Fruit fly (Drosophila melanogaster) whole organism, embryonic: ENCODE measurements around the gene CG32811.

Source experiments
- Atf6 ChIP-seq: fragments of 200-800 bp; sonication (Bioruptor generic); IDR thresholded peaks from 2 replicates; pipeline ENCODE4 v1.3.6; 2022; ENCODE audit warnings: missing biosample characterization, missing genetic modification characterization
- CG10543 ChIP-seq: fragments of 200-800 bp; sonication (Bioruptor generic); optimal IDR thresholded peaks from 3 replicates; lab custom pipeline; 2017; ENCODE audit warnings: missing biosample characterization, mild to moderate bottlenecking, missing genetic modification characterization, moderate library complexity
- CG10654 ChIP-seq: fragments of 200-800 bp; sonication (Bioruptor generic); optimal IDR thresholded peaks from 2 replicates; lab custom pipeline; 2016; ENCODE audit warnings: missing biosample characterization, missing genetic modification characterization
- CG11093 ChIP-seq: fragments of 200-800 bp; sonication (Bioruptor generic); IDR thresholded peaks from 3 replicates; pipeline ENCODE4 v1.3.6; 2022; ENCODE audit warnings: missing biosample characterization, missing genetic modification characterization
- CG12299 ChIP-seq: fragments of 200-800 bp; sonication (Bioruptor generic); optimal IDR thresholded peaks from 2 replicates; lab custom pipeline; 2018; ENCODE audit warnings: missing biosample characterization, mild to moderate bottlenecking, missing genetic modification characterization
- CG13287 ChIP-seq: fragments of 200-800 bp; sonication (Bioruptor generic); IDR thresholded peaks from 2 replicates; pipeline ENCODE4 v1.3.6; 2022; ENCODE audit warnings: missing biosample characterization, missing genetic modification characterization; ENCODE audit not compliant: partially characterized antibody
- CG14050 ChIP-seq: fragments of 200-800 bp; sonication (Bioruptor generic); IDR thresholded peaks from 3 replicates; pipeline ENCODE4 v1.3.6; 2022; ENCODE audit warnings: missing biosample characterization, missing genetic modification characterization
- CG16863 ChIP-seq: fragments of 200-800 bp; sonication (Bioruptor generic); optimal IDR thresholded peaks from 3 replicates; lab custom pipeline; 2016; ENCODE audit warnings: missing biosample characterization, missing genetic modification characterization
- CG17359 ChIP-seq: fragments of 200-800 bp; sonication (Bioruptor generic); optimal IDR thresholded peaks from 3 replicates; lab custom pipeline; 2018; ENCODE audit warnings: missing biosample characterization, mild to moderate bottlenecking, missing genetic modification characterization, moderate library complexity
- CG18262 ChIP-seq: fragments of 200-800 bp; optimal IDR thresholded peaks from 3 replicates; lab custom pipeline; 2019; ENCODE audit warnings: missing biosample characterization, mild to moderate bottlenecking, missing genetic modification characterization, moderate library complexity
- CG31224 ChIP-seq: fragments of 200-800 bp; sonication (Bioruptor generic); IDR thresholded peaks from 2 replicates; pipeline ENCODE4 v1.3.6; 2022; ENCODE audit warnings: missing biosample characterization, missing genetic modification characterization
- CG31365 ChIP-seq: fragments of 200-800 bp; sonication (Bioruptor generic); optimal IDR thresholded peaks from 2 replicates; lab custom pipeline; 2018; ENCODE audit warnings: missing biosample characterization, mild to moderate bottlenecking, missing genetic modification characterization
- CG32532 ChIP-seq: fragments of 200-800 bp; sonication (Bioruptor generic); IDR thresholded peaks from 2 replicates; pipeline ENCODE4 v1.3.6; 2022; ENCODE audit warnings: missing biosample characterization, missing genetic modification characterization
- CG32772 ChIP-seq: fragments of 200-800 bp; sonication (Bioruptor generic); IDR thresholded peaks from 2 replicates; pipeline ENCODE4 v1.3.6; 2022; ENCODE audit warnings: missing biosample characterization, missing genetic modification characterization
- CG4328 ChIP-seq: fragments of 200-800 bp; sonication (Bioruptor generic); optimal IDR thresholded peaks from 3 replicates; lab custom pipeline; 2017; ENCODE audit warnings: missing biosample characterization, missing genetic modification reagents, missing genetic modification characterization
- CG6683 ChIP-seq: fragments of 200-800 bp; sonication (Bioruptor generic); optimal IDR thresholded peaks from 2 replicates; lab custom pipeline; 2017; ENCODE audit warnings: missing biosample characterization, mild to moderate bottlenecking, missing genetic modification characterization, missing genetic modification reagents
- CG7556 ChIP-seq: fragments of 200-800 bp; sonication (Bioruptor generic); optimal IDR thresholded peaks from 2 replicates; lab custom pipeline; 2017; ENCODE audit warnings: missing biosample characterization, mild to moderate bottlenecking, missing genetic modification characterization
- CG7786 ChIP-seq: fragments of 200-800 bp; sonication (Bioruptor generic); optimal IDR thresholded peaks from 2 replicates; lab custom pipeline; 2016; ENCODE audit warnings: missing biosample characterization, missing genetic modification characterization
- CG7839 ChIP-seq: fragments of 200-800 bp; sonication (Bioruptor generic); optimal IDR thresholded peaks from 3 replicates; lab custom pipeline; 2018; ENCODE audit warnings: missing biosample characterization, mild to moderate bottlenecking, missing genetic modification characterization, moderate library complexity
- Dip2 ChIP-seq: fragments of 200-800 bp; sonication (Bioruptor generic); IDR thresholded peaks from 2 replicates; pipeline ENCODE4 v1.3.6; 2022; ENCODE audit warnings: missing biosample characterization, missing genetic modification characterization
- E2f1 ChIP-seq: fragments of 200-800 bp; sonication (Bioruptor generic); IDR thresholded peaks from 2 replicates; pipeline ENCODE4 v1.3.6; 2022; ENCODE audit warnings: missing biosample characterization, missing genetic modification characterization
- Eip74EF ChIP-seq, 2 experiments: fragments of 200-800 bp in 1 of 2; fragments of >200 bp in 1 of 2; sonication (Bioruptor generic) in 1 of 2; optimal IDR thresholded peaks; 2 replicates each; lab custom pipeline; 2017 to 2019; ENCODE audit warnings: missing biosample characterization in 2 of 2, missing genetic modification characterization in 2 of 2, mild to moderate bottlenecking in 1 of 2, moderate library complexity in 1 of 2
- HLH4C ChIP-seq: fragments of 200-800 bp; sonication (Bioruptor generic); IDR thresholded peaks from 3 replicates; pipeline ENCODE4 v1.3.6; 2022; ENCODE audit warnings: missing biosample characterization, missing genetic modification characterization; ENCODE audit not compliant: partially characterized antibody
- Hr78 ChIP-seq, 2 experiments: fragments of 200-800 bp in 1 of 2; fragments of >200 bp in 1 of 2; sonication (Bioruptor generic) in 1 of 2; optimal IDR thresholded peaks; 2 replicates each; lab custom pipeline; 2017 to 2019; ENCODE audit warnings: missing biosample characterization in 2 of 2, missing genetic modification characterization in 2 of 2, mild to moderate bottlenecking in 1 of 2, moderate library complexity in 1 of 2
- NK7.1 ChIP-seq: fragments of 200-800 bp; sonication (Bioruptor generic); optimal IDR thresholded peaks from 3 replicates; lab custom pipeline; 2016; ENCODE audit warnings: missing biosample characterization, missing genetic modification characterization
- Neu2 ChIP-seq: fragments of 200-800 bp; sonication (Bioruptor generic); optimal IDR thresholded peaks from 3 replicates; lab custom pipeline; 2016; ENCODE audit warnings: missing biosample characterization, missing genetic modification characterization, borderline replicate concordance
- Ptx1 ChIP-seq: fragments of 200-800 bp; sonication (Bioruptor generic); IDR thresholded peaks from 2 replicates; pipeline ENCODE4 v1.3.6; 2022; ENCODE audit warnings: missing biosample characterization, missing genetic modification characterization
- Rfx ChIP-seq: fragments of 200-800 bp; sonication (Bioruptor generic); IDR thresholded peaks from 2 replicates; pipeline ENCODE4 v1.3.6; 2022; ENCODE audit warnings: missing biosample characterization, missing genetic modification characterization
- Sox102F ChIP-seq: fragments of 200-800 bp; sonication (Bioruptor generic); optimal IDR thresholded peaks from 2 replicates; lab custom pipeline; 2018; ENCODE audit warnings: missing biosample characterization, mild to moderate bottlenecking, missing genetic modification characterization, moderate library complexity
- Spps ChIP-seq: fragments of 200-800 bp; sonication (Bioruptor generic); optimal IDR thresholded peaks from 2 replicates; lab custom pipeline; 2018; ENCODE audit warnings: missing biosample characterization, mild to moderate bottlenecking, missing genetic modification characterization
- Ssrp ChIP-seq: fragments of 200-800 bp; sonication (Bioruptor generic); optimal IDR thresholded peaks from 2 replicates; lab custom pipeline; 2018; ENCODE audit warnings: missing biosample characterization, mild to moderate bottlenecking, missing genetic modification characterization, moderate library complexity
- Vsx1 ChIP-seq: fragments of 200-800 bp; sonication (Bioruptor generic); optimal IDR thresholded peaks from 2 replicates; lab custom pipeline; 2017; ENCODE audit warnings: missing biosample characterization, mild to moderate bottlenecking, missing genetic modification characterization, missing genetic modification reagents
- Xbp1 ChIP-seq: fragments of 200-800 bp; sonication (Bioruptor generic); optimal IDR thresholded peaks from 3 replicates; lab custom pipeline; 2016; ENCODE audit warnings: missing biosample characterization, mild to moderate bottlenecking, missing genetic modification characterization
- Xrp1 ChIP-seq: fragments of 200-800 bp; sonication (Bioruptor generic); IDR thresholded peaks from 2 replicates; pipeline ENCODE4 v1.3.6; 2022; ENCODE audit warnings: missing biosample characterization, missing genetic modification characterization
- btn ChIP-seq: fragments of 200-800 bp; sonication (Bioruptor generic); optimal IDR thresholded peaks from 2 replicates; lab custom pipeline; 2016; ENCODE audit warnings: missing biosample characterization, missing genetic modification characterization
- chinmo ChIP-seq: fragments of 200-800 bp; sonication (Bioruptor generic); IDR thresholded peaks from 4 replicates; pipeline ENCODE4 v1.3.6; 2022; ENCODE audit warnings: missing biosample characterization, missing genetic modification characterization; ENCODE audit not compliant: partially characterized antibody
- crol ChIP-seq: fragments of 200-800 bp; sonication (Bioruptor generic); IDR thresholded peaks from 2 replicates; pipeline ENCODE4 v1.3.6; 2022; ENCODE audit warnings: missing biosample characterization, missing genetic modification characterization
- cwo ChIP-seq: fragments of 200-800 bp; sonication (Bioruptor generic); optimal IDR thresholded peaks from 3 replicates; lab custom pipeline; 2017; ENCODE audit warnings: missing biosample characterization, missing genetic modification characterization, mild to moderate bottlenecking, moderate library complexity, missing genetic modification reagents
- fd96Cb ChIP-seq: fragments of 200-800 bp; sonication (Bioruptor generic); optimal IDR thresholded peaks from 2 replicates; lab custom pipeline; 2018; ENCODE audit warnings: missing biosample characterization, mild to moderate bottlenecking, missing genetic modification characterization, moderate library complexity
- gce ChIP-seq: fragments of 200-800 bp; sonication (Bioruptor generic); IDR thresholded peaks from 3 replicates; pipeline ENCODE4 v1.3.6; 2022; ENCODE audit warnings: missing biosample characterization, missing genetic modification characterization
- gcm2 ChIP-seq: fragments of 200-800 bp; sonication (Bioruptor generic); optimal IDR thresholded peaks from 2 replicates; lab custom pipeline; 2016; ENCODE audit warnings: missing biosample characterization, missing genetic modification characterization
- nom ChIP-seq: fragments of 200-800 bp; sonication (Bioruptor generic); optimal IDR thresholded peaks from 2 replicates; lab custom pipeline; 2017; ENCODE audit warnings: missing biosample characterization, missing genetic modification characterization, mild to moderate bottlenecking, moderate library complexity, missing genetic modification reagents
- otp ChIP-seq: fragments of 200-800 bp; sonication (Bioruptor generic); IDR thresholded peaks from 3 replicates; pipeline ENCODE4, ENCODE4 v1.3.6; 2022; ENCODE audit warnings: missing biosample characterization, missing genetic modification characterization
- phol ChIP-seq: fragments of 200-800 bp; sonication (Bioruptor generic); optimal IDR thresholded peaks from 3 replicates; lab custom pipeline; 2018; ENCODE audit warnings: missing biosample characterization, mild to moderate bottlenecking, missing genetic modification characterization, moderate library complexity
- ssp ChIP-seq: fragments of 200-800 bp; sonication (Bioruptor generic); IDR thresholded peaks from 2 replicates; pipeline ENCODE4 v1.3.6; 2022; ENCODE audit warnings: missing biosample characterization, missing genetic modification characterization
- tgo ChIP-seq: fragments of 200-800 bp; sonication (Bioruptor generic); IDR thresholded peaks from 3 replicates; pipeline ENCODE4 v1.3.6; 2022; ENCODE audit warnings: missing biosample characterization, missing genetic modification characterization
- ttk ChIP-seq: fragments of 200-800 bp; sonication (Bioruptor generic); IDR thresholded peaks from 2 replicates; pipeline ENCODE4 v2.1.2; 2022; ENCODE audit warnings: missing biosample characterization, missing genetic modification characterization
- zf30C ChIP-seq: fragments of 200-800 bp; sonication (Bioruptor generic); optimal IDR thresholded peaks from 3 replicates; lab custom pipeline; 2018; ENCODE audit warnings: missing biosample characterization, mild to moderate bottlenecking, missing genetic modification characterization
- zfh1 ChIP-seq: fragments of 200-800 bp; sonication (Bioruptor generic); IDR thresholded peaks from 3 replicates; pipeline ENCODE4 v1.3.6; 2022; ENCODE audit warnings: missing biosample characterization, missing genetic modification characterization

The CG32811 gene

dm6 chrX:1262536-1263263 lies 35.5 kb downstream of the CG32811 start:
- TF ChIP-seq zfh1 (GFP tag; lab: Robert Waterston, UW), result no peak
- no peak for TF ChIP-seq CG31365 (tag; lab: Kevin White, UChicago)
- no peak for TF ChIP-seq CG7839 (tag; lab: Kevin White, UChicago)
- no peak for TF ChIP-seq E2f1
- no peak for TF ChIP-seq Neu2 (GFP tag; lab: Kevin White, UChicago)
- TF ChIP-seq Eip74EF (GFP tag; optimal IDR thresholded peaks at IDR 0.05; lab: Kevin White, UChicago), result peak in 1 of 2 experiments; percentile 93
- no peak for TF ChIP-seq CG7786 (GFP tag; lab: Kevin White, UChicago)
- TF ChIP-seq CG31224 (GFP tag; lab: Robert Waterston, UW), result no peak
- TF ChIP-seq CG10543 (GFP tag; lab: Kevin White, UChicago), result no peak
- no peak for TF ChIP-seq CG13287
- 0 out of 2 replicates have a peak, but pooled peaks have one; percentile 7 for TF ChIP-seq Atf6 (GFP tag; lab: Robert Waterston, UW)
- TF ChIP-seq Xbp1 (GFP tag; lab: Kevin White, UChicago), result no peak
- peak; percentile 38; the same call in 2 of the 3 replicates for TF ChIP-seq otp (GFP tag; lab: Robert Waterston, UW)
- TF ChIP-seq CG12299 (tag; lab: Kevin White, UChicago), result no peak
- no peak for TF ChIP-seq CG32532
- TF ChIP-seq btn (GFP tag; lab: Kevin White, UChicago), result no peak
- TF ChIP-seq Sox102F, result no peak
- TF ChIP-seq CG14050, result no peak
- no peak for TF ChIP-seq CG16863 (GFP tag; lab: Kevin White, UChicago)
- TF ChIP-seq Ssrp, result no peak
- peak; percentile 5 for TF ChIP-seq cwo (GFP tag; lab: Kevin White, UChicago)
- no peak for TF ChIP-seq CG11093 (GFP tag; lab: Robert Waterston, UW)
- TF ChIP-seq ssp (GFP tag; lab: Robert Waterston, UW), result no peak
- TF ChIP-seq chinmo (GFP tag; lab: Robert Waterston, UW), result peak; percentile 73; the same call in 1 of the 4 replicates
- TF ChIP-seq phol (tag; lab: Kevin White, UChicago), result no peak
- no peak for TF ChIP-seq gce (GFP tag; lab: Robert Waterston, UW)
- no peak for TF ChIP-seq Spps
- peak; percentile 79 for TF ChIP-seq crol (GFP tag; lab: Robert Waterston, UW)
- TF ChIP-seq NK7.1 (GFP tag; lab: Kevin White, UChicago), result no peak
- TF ChIP-seq CG18262 (tag; lab: Kevin White, UChicago), result no peak
- no peak for TF ChIP-seq nom
- no peak for TF ChIP-seq Ptx1
- TF ChIP-seq ttk, result no peak
- no peak for TF ChIP-seq Xrp1
- no peak for TF ChIP-seq CG4328 (GFP tag; lab: Kevin White, UChicago)
- no peak for TF ChIP-seq Vsx1 (GFP tag; lab: Kevin White, UChicago)
- TF ChIP-seq CG7556 (GFP tag; lab: Kevin White, UChicago), result no peak
- TF ChIP-seq CG32772 (GFP tag; lab: Robert Waterston, UW), result no peak
- no peak for TF ChIP-seq CG10654 (GFP tag; lab: Kevin White, UChicago)
- no peak for TF ChIP-seq Rfx (GFP tag; lab: Robert Waterston, UW)
- TF ChIP-seq CG17359, result no peak
- TF ChIP-seq fd96Cb (tag; lab: Kevin White, UChicago), result no peak
- TF ChIP-seq HLH4C, result no peak
- TF ChIP-seq tgo (GFP tag; lab: Robert Waterston, UW), result no peak
- no peak for TF ChIP-seq gcm2 (GFP tag; lab: Kevin White, UChicago)
- no peak for TF ChIP-seq CG6683 (GFP tag; lab: Kevin White, UChicago)
- no peak for TF ChIP-seq Hr78 (GFP tag; optimal IDR thresholded peaks at IDR 0.05; lab: Kevin White, UChicago)
- TF ChIP-seq zf30C, result no peak
- no peak for TF ChIP-seq Dip2 (GFP tag; lab: Robert Waterston, UW)
